Worm (Caenorhabditis elegans): ENCODE data around the gene nlp-53.

nlp-53 gene

DNA sequence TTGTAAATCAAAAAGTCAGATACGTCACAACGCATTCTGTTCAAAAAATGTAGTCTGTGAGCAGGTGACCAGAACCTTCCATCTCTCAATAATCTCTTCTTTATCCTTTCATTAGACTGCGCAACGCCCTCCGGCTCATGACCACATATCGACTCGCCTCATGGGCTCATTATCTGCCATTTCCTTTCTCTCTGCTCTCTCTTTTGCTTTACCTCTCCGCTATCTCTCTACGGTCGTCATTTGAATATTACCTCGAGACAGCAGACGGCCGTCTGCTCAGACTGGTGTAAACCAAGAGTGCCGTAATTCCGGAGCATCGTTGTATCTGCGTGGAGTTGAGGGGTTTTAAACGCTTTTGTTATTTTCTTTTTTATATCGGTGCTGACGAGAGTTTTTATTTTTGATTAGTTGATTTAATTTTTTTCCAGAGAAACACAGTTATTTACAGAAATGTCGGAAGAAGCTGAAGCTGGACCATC is 20.6 kb upstream of the nlp-53 start, which contains the start of gene bra-1 (continued):
- TF ChIP-seq skn-1 (tag; optimal IDR thresholded peaks at IDR 0.05), result no peak
- TF ChIP-seq ceh-9 (tag; optimal IDR thresholded peaks at IDR 0.05), result no peak
- TF ChIP-seq nhr-76 (tag; optimal IDR thresholded peaks at IDR 0.05), result no peak
- peak; percentile 27 for TF ChIP-seq fkh-10 (GFP tag; optimal IDR thresholded peaks at IDR 0.05)
- no peak for TF ChIP-seq eor-1 (tag; optimal IDR thresholded peaks at IDR 0.05)
- peak; percentile 68 for TF ChIP-seq pha-4 (tag; optimal IDR thresholded peaks at IDR 0.05)
- TF ChIP-seq snpc-4 (tag; optimal IDR thresholded peaks at IDR 0.05), result peak; percentile 27
- no peak for TF ChIP-seq ceh-82 (tag; optimal IDR thresholded peaks at IDR 0.05)
- TF ChIP-seq mml-1 (tag; optimal IDR thresholded peaks at IDR 0.05), result no peak
- peak; percentile 68 for TF ChIP-seq nfya-1 (tag; optimal IDR thresholded peaks at IDR 0.05; ENCODE audit: insufficient read depth)

- TF ChIP-seq eor-1 (tag; optimal IDR thresholded peaks at IDR 0.05), result no peak
- no peak for TF ChIP-seq mdl-1 (tag; optimal IDR thresholded peaks at IDR 0.05)
- no peak for TF ChIP-seq ceh-82 (tag; optimal IDR thresholded peaks at IDR 0.05)
- no peak for TF ChIP-seq fkh-10 (GFP tag; optimal IDR thresholded peaks at IDR 0.05)
- TF ChIP-seq lin-15B (tag; optimal IDR thresholded peaks at IDR 0.05), result no peak
- no peak for TF ChIP-seq nhr-12 (tag; optimal IDR thresholded peaks at IDR 0.05)
- no peak for TF ChIP-seq mml-1 (tag; optimal IDR thresholded peaks at IDR 0.05)
- no peak for TF ChIP-seq skn-1 (tag; optimal IDR thresholded peaks at IDR 0.05)
- no peak for TF ChIP-seq pha-4 (tag; optimal IDR thresholded peaks at IDR 0.05)
- TF ChIP-seq ztf-4 (tag; optimal IDR thresholded peaks at IDR 0.05), result no peak
- no peak for TF ChIP-seq ztf-11 (tag; optimal IDR thresholded peaks at IDR 0.05)
- TF ChIP-seq egl-5 (tag; optimal IDR thresholded peaks at IDR 0.05), result no peak
- TF ChIP-seq lsy-12 (tag; optimal IDR thresholded peaks at IDR 0.05), result no peak
Measured at ce11 chrX:13600136-13600535, 18.5 kb upstream of the nlp-53 start, which contains the start of gene F54B11.7. Gene F54B11.7 (plus strand): TSS chrX:13600436.

ce11 chrX:13603826-13604225 is 14.8 kb upstream of the nlp-53 start, which contains the start of gene F54B11.8:
Gene F54B11.8 (minus strand): TSS chrX:13603926.
- no peak for TF ChIP-seq nhr-25 (tag; optimal IDR thresholded peaks at IDR 0.05)
- TF ChIP-seq nhr-77 (tag; optimal IDR thresholded peaks at IDR 0.05), result no peak
- TF ChIP-seq sea-2 (GFP tag; optimal IDR thresholded peaks at IDR 0.05), result no peak
- TF ChIP-seq aly-2 (tag; optimal IDR thresholded peaks at IDR 0.05), result no peak
- TF ChIP-seq fos-1 (tag; optimal IDR thresholded peaks at IDR 0.05), result no peak
- TF ChIP-seq ZK546.5 (tag; optimal IDR thresholded peaks at IDR 0.05), result no peak
- no peak for TF ChIP-seq hmg-11 (tag; optimal IDR thresholded peaks at IDR 0.05)
- no peak for TF ChIP-seq pqm-1 (tag; optimal IDR thresholded peaks at IDR 0.05)
- no peak for TF ChIP-seq fkh-2 (tag; optimal IDR thresholded peaks at IDR 0.05)
- TF ChIP-seq nhr-12 (tag; optimal IDR thresholded peaks at IDR 0.05), result no peak
- no peak for TF ChIP-seq lin-15B (tag; optimal IDR thresholded peaks at IDR 0.05)
- no peak for TF ChIP-seq nhr-28 (tag; optimal IDR thresholded peaks at IDR 0.05)
- TF ChIP-seq elt-3 (tag; optimal IDR thresholded peaks at IDR 0.05), result no peak
- TF ChIP-seq nhr-23 (tag; optimal IDR thresholded peaks at IDR 0.05), result no peak
- TF ChIP-seq egl-27 (tag; optimal IDR thresholded peaks at IDR 0.05), result no peak
- TF ChIP-seq ztf-11 (tag; optimal IDR thresholded peaks at IDR 0.05), result no peak
- no peak for TF ChIP-seq nhr-11 (tag; optimal IDR thresholded peaks at IDR 0.05)
- TF ChIP-seq elt-1 (tag; optimal IDR thresholded peaks at IDR 0.05), result no peak
- no peak for TF ChIP-seq R02D3.7 (tag; optimal IDR thresholded peaks at IDR 0.05)
- TF ChIP-seq unc-39 (tag; optimal IDR thresholded peaks at IDR 0.05), result no peak

DNA sequence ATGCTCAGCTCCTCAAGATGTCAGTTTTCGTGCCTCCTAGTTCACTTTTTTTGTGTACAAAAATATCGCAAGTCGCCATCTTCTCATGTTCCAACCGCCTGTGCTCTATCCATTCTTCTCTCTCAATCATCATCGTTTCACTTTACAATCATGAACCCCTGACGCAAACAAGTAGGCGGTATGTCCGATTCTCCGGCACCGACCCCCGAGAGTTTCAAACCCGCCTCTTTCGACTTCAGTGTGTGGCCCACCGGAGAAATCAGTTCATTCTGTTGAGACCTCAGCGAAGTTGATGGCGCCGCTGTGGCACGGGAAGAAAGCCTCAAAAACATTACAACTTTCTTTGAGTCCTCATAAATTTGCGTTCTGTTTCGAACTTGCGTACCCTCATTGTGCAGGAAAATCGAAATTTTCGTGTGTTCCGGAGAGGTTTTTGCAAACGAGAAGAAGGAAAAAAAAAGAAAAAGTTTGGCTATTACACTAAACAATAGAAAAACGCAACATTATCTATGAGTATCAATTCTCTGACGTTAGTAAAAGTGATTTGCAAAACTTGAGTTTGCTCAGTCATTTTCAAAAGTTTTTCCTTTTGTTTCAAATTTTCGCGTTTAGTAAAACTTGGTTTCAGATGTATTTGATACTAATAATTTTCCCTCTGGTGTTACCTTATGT is 13.6 kb upstream of the nlp-53 start, which contains the start of gene F54B11.9:
Gene F54B11.9 (plus strand): TSS at position 622 of the 672 bp plus-strand sequence.
- TF ChIP-seq egl-27 (tag; optimal IDR thresholded peaks at IDR 0.05) (no peak), ama-1 (optimal IDR thresholded peaks at IDR 0.05) (no peak), ztf-4 (tag; optimal IDR thresholded peaks at IDR 0.05) (no peak), ceh-9 (tag; optimal IDR thresholded peaks at IDR 0.05) (no peak), hmg-11 (tag; optimal IDR thresholded peaks at IDR 0.05) (no peak), elt-1 (tag; optimal IDR thresholded peaks at IDR 0.05) (no peak), mml-1 (tag; optimal IDR thresholded peaks at IDR 0.05) (no peak), ceh-28 (tag; optimal IDR thresholded peaks at IDR 0.05) (no peak), zag-1 (tag; optimal IDR thresholded peaks at IDR 0.05) (no peak), lsy-12 (tag; optimal IDR thresholded peaks at IDR 0.05) (no peak), elt-2 (tag; optimal IDR thresholded peaks at IDR 0.05) (no peak), fkh-10 (GFP tag; optimal IDR thresholded peaks at IDR 0.05) (no peak), lin-39 (tag; optimal IDR thresholded peaks at IDR 0.05) (no peak), nhr-76 (tag; optimal IDR thresholded peaks at IDR 0.05) (no peak), aly-2 (tag; optimal IDR thresholded peaks at IDR 0.05) (no peak), nhr-43 (tag; optimal IDR thresholded peaks at IDR 0.05; ENCODE audit: poor library complexity, severe bottlenecking) (no peak), skn-1 (tag; optimal IDR thresholded peaks at IDR 0.05) (no peak)

All from whole organism, L3 larva.